Fruit fly (Drosophila melanogaster): Measurements from ENCODE around the gene eIF3g1.

eIF3g1 gene

DNA sequence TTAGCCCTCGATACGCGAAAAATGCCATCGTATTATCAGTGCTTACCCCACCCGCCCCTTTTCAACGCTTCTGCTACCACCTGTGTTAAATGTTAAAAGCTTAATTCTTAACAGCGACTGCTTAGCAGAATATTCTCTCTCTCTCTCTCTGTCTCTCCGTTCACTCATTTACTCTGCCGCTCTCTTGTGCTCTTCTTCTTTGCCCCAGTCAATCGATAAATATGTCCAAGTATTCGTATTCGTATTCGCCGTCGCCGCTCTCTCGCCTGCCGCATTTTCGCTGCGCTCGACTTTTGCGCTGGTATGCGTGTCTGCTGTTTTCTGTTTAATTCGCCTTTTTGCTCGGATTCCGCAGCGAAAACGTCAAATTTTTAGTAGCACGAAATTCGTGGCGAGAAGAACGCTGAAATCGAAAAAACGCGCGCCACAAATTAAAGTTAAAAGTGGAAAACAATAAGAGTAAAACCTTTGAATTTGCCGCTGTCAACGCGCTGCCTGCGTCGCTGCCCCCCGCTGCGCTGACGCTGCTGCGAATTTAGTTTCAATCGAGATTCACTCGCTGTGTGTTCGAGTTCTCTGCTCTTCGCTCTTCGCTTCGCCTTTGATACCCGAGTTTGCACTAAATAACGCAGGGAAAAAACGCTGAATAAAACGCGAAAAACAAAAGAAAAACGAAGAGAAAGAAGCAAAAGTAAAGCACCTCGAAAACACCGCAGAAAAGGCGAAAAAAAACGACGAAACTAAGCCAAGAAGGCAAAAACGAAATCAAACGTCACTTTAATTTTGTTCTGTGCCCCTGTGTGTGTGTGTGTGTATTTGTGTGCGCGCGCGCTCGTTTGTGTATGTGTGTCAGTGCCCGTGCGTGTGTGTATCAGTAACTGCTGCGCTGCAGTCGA is 32.6 kb upstream of the eIF3g1 start:
- TF ChIP-seq CG15514 (GFP tag; optimal IDR thresholded peaks at IDR 0.05) = peak; percentile 8
- peak; percentile 60 for TF ChIP-seq CG34376 (GFP tag; optimal IDR thresholded peaks at IDR 0.05)
- peak; percentile 57 for TF ChIP-seq nom (GFP tag; optimal IDR thresholded peaks at IDR 0.05)
- TF ChIP-seq CG17912 (GFP tag; optimal IDR thresholded peaks at IDR 0.05) = no peak
- peak; percentile 28; the same call in 1 of the 2 replicates for TF ChIP-seq Drgx (GFP tag; IDR thresholded peaks at IDR 0.05)
- TF ChIP-seq CG13287 (GFP tag; IDR thresholded peaks at IDR 0.05; ENCODE audit: partially characterized antibody) = 0 out of 2 replicates have a peak, but pooled peaks have one; percentile 33
- TF ChIP-seq chm (GFP tag; IDR thresholded peaks at IDR 0.05) = peak; percentile 32; the same call in 1 of the 2 replicates
- peak; percentile 37 for TF ChIP-seq CG10543 (GFP tag; optimal IDR thresholded peaks at IDR 0.05)
- no peak for TF ChIP-seq CG12104 (GFP tag; optimal IDR thresholded peaks at IDR 0.05)
- TF ChIP-seq Dfd (GFP tag; optimal IDR thresholded peaks at IDR 0.05) = no peak
- TF ChIP-seq CG10321 (GFP tag; IDR thresholded peaks at IDR 0.05) = no peak
- TF ChIP-seq Mrtf (GFP tag; IDR thresholded peaks at IDR 0.05) = no peak
- peak; percentile 61 for TF ChIP-seq lbe (GFP tag; optimal IDR thresholded peaks at IDR 0.05)
- 0 out of 2 replicates have a peak, but pooled peaks have one; percentile 41 for TF ChIP-seq unc-4 (GFP tag; IDR thresholded peaks at IDR 0.05; ENCODE audit: partially characterized antibody)
- TF ChIP-seq CG8478 (optimal IDR thresholded peaks at IDR 0.05) = peak; percentile 62
- no peak for TF ChIP-seq E2f1 (GFP tag; IDR thresholded peaks at IDR 0.05)
- TF ChIP-seq Dll (GFP tag; IDR thresholded peaks at IDR 0.05; ENCODE audit: partially characterized antibody) = peak; percentile 36; the same call in 1 of the 4 replicates
- peak; percentile 2 for TF ChIP-seq gro (GFP tag; optimal IDR thresholded peaks at IDR 0.05)
- TF ChIP-seq CG2678 (tag; optimal IDR thresholded peaks at IDR 0.05) = no peak
- TF ChIP-seq lab (GFP tag; optimal IDR thresholded peaks at IDR 0.05) = peak; percentile 6
- TF ChIP-seq da (GFP tag; optimal IDR thresholded peaks at IDR 0.05) = no peak
- TF ChIP-seq nmo (GFP tag; optimal IDR thresholded peaks at IDR 0.05) = no peak
- no peak for TF ChIP-seq HmgD (GFP tag; optimal IDR thresholded peaks at IDR 0.05)
- TF ChIP-seq CG3163 (GFP tag; optimal IDR thresholded peaks at IDR 0.05) = peak; percentile 11
- no peak for TF ChIP-seq tup (GFP tag; optimal IDR thresholded peaks at IDR 0.05)
- peak; percentile 5 for TF ChIP-seq CTCF (GFP tag; optimal IDR thresholded peaks at IDR 0.05)
- TF ChIP-seq onecut (GFP tag; IDR thresholded peaks at IDR 0.05) = peak; percentile 98
- no peak for TF ChIP-seq CG17829 (tag; optimal IDR thresholded peaks at IDR 0.05)
- peak; percentile 56 for TF ChIP-seq Deaf1 (tag; optimal IDR thresholded peaks at IDR 0.05)
- TF ChIP-seq abd-A (tag; optimal IDR thresholded peaks at IDR 0.05) = peak; percentile 2
- TF ChIP-seq pfk (GFP tag; optimal IDR thresholded peaks at IDR 0.05) = peak; percentile 40
- TF ChIP-seq zen2 (GFP tag; IDR thresholded peaks at IDR 0.05; ENCODE audit: partially characterized antibody) = peak; percentile 65; the same call in 1 of the 3 replicates
- TF ChIP-seq CG32532 (GFP tag; IDR thresholded peaks at IDR 0.05) = peak; percentile 58; the same call in 1 of the 2 replicates
- TF ChIP-seq Vsx1 (GFP tag; optimal IDR thresholded peaks at IDR 0.05) = no peak
- TF ChIP-seq CG6272 (GFP tag; IDR thresholded peaks at IDR 0.05) = no peak
- TF ChIP-seq kah (GFP tag; optimal IDR thresholded peaks at IDR 0.05) = peak; percentile 67
- peak; percentile 89 for TF ChIP-seq cg (GFP tag; optimal IDR thresholded peaks at IDR 0.05)
- peak; percentile 97 for TF ChIP-seq Trl (optimal IDR thresholded peaks at IDR 0.05)
- peak; percentile 3 for TF ChIP-seq Trl (GFP tag; optimal IDR thresholded peaks at IDR 0.05)
- TF ChIP-seq sna (GFP tag; IDR thresholded peaks at IDR 0.05; ENCODE audit: partially characterized antibody) = no peak
- peak; percentile 50 for TF ChIP-seq zf30C (GFP tag; optimal IDR thresholded peaks at IDR 0.05)
- peak; percentile 93 for TF ChIP-seq CG17385 (GFP tag; optimal IDR thresholded peaks at IDR 0.05)
- TF ChIP-seq YL-1 (GFP tag; optimal IDR thresholded peaks at IDR 0.05) = peak; percentile 8
- peak; percentile 73 for TF ChIP-seq sd (tag; optimal IDR thresholded peaks at IDR 0.05)
- TF ChIP-seq CG11093 (GFP tag; IDR thresholded peaks at IDR 0.05) = no peak
- peak; percentile 14 for TF ChIP-seq CG18262 (tag; optimal IDR thresholded peaks at IDR 0.05)
- no peak for TF ChIP-seq CG18599 (GFP tag; optimal IDR thresholded peaks at IDR 0.05)
- TF ChIP-seq CG13296 (GFP tag; optimal IDR thresholded peaks at IDR 0.05) = peak; percentile 7
